Worm (Caenorhabditis elegans) whole organism, mixed stage, embryonic: ENCODE results near the gene phy-2.
A peak's percentile ranks its signal among the peaks of the same experiment; 100 is the strongest.

ENCODE experiments used
- bed-3 ChIP-seq: fragments of 200-800 bp; sonication (Bioruptor generic); optimal IDR thresholded peaks from 3 replicates; lab custom pipeline; 2018; ENCODE audit warnings: mild to moderate bottlenecking, missing genetic modification characterization, moderate library complexity, missing compliant biosample characterization
- blmp-1 ChIP-seq: fragments of 150-350 bp; optimal IDR thresholded peaks from 2 replicates; lab custom pipeline; 2014; ENCODE audit warnings: missing biosample characterization, missing genetic modification characterization
- ceh-83 ChIP-seq: fragments of 200-800 bp; sonication (Bioruptor generic); optimal IDR thresholded peaks from 2 replicates; lab custom pipeline; 2018; ENCODE audit warnings: mild to moderate bottlenecking, missing genetic modification characterization, missing compliant biosample characterization
- ces-1 ChIP-seq: fragments of 150-350 bp; optimal IDR thresholded peaks from 2 replicates; lab custom pipeline; 2014; ENCODE audit warnings: missing biosample characterization, missing genetic modification reagents, missing genetic modification characterization
- cnd-1 ChIP-seq: fragments of 200-800 bp; sonication (Bioruptor generic); optimal IDR thresholded peaks from 2 replicates; lab custom pipeline; 2018; ENCODE audit warnings: mild to moderate bottlenecking, missing genetic modification characterization, missing compliant biosample characterization
- drap-1 ChIP-seq: fragments of 200-800 bp; sonication (Bioruptor generic); optimal IDR thresholded peaks from 3 replicates; lab custom pipeline; 2018; ENCODE audit warnings: mild to moderate bottlenecking, missing genetic modification characterization, missing compliant biosample characterization
- elt-1 ChIP-seq: sonication (generic microtip); optimal IDR thresholded peaks from 2 replicates; lab custom pipeline; 2017; ENCODE audit warnings: missing genetic modification characterization, mild to moderate bottlenecking, missing compliant biosample characterization, antibody characterized with exemption, moderate library complexity, borderline replicate concordance; ENCODE audit not compliant: insufficient read depth
- elt-3 ChIP-seq: fragments of 150-350 bp; optimal IDR thresholded peaks from 2 replicates; lab custom pipeline; 2014; ENCODE audit warnings: missing biosample characterization, missing genetic modification characterization
- flh-1 ChIP-seq: fragments of 200-800 bp; sonication (Bioruptor generic); optimal IDR thresholded peaks from 2 replicates; lab custom pipeline; 2018; ENCODE audit warnings: mild to moderate bottlenecking, missing genetic modification characterization, moderate library complexity, missing compliant biosample characterization
- ham-2 ChIP-seq: fragments of 200-800 bp; sonication (Bioruptor generic); optimal IDR thresholded peaks from 2 replicates; lab custom pipeline; 2018; ENCODE audit warnings: mild to moderate bottlenecking, missing genetic modification characterization, missing compliant biosample characterization
- hlh-1 ChIP-seq: fragments of 150-350 bp; optimal IDR thresholded peaks from 2 replicates; lab custom pipeline; 2014; ENCODE audit warnings: missing biosample characterization, missing genetic modification reagents, missing genetic modification characterization
- lin-13 ChIP-seq: fragments of 150-350 bp; optimal IDR thresholded peaks from 2 replicates; lab custom pipeline; 2014; ENCODE audit warnings: missing biosample characterization, missing genetic modification characterization
- lsy-2 ChIP-seq: fragments of 150-350 bp; optimal IDR thresholded peaks from 2 replicates; lab custom pipeline; 2014; ENCODE audit warnings: missing biosample characterization, missing genetic modification characterization
- mep-1 ChIP-seq: fragments of 150-350 bp; optimal IDR thresholded peaks from 2 replicates; lab custom pipeline; 2017; ENCODE audit warnings: missing biosample characterization, missing genetic modification reagents, missing genetic modification characterization, inconsistent platforms
- mls-2 ChIP-seq: sonication (generic microtip); optimal IDR thresholded peaks from 2 replicates; lab custom pipeline; 2016; ENCODE audit warnings: mild to moderate bottlenecking, missing genetic modification characterization, moderate library complexity, missing compliant biosample characterization
- nhr-12 ChIP-seq: fragments of 150-350 bp; optimal IDR thresholded peaks from 2 replicates; lab custom pipeline; 2014; ENCODE audit warnings: missing biosample characterization, missing genetic modification characterization
- nhr-2 ChIP-seq: fragments of 150-350 bp; optimal IDR thresholded peaks from 2 replicates; lab custom pipeline; 2014; ENCODE audit warnings: missing biosample characterization, missing genetic modification characterization
- nhr-237 ChIP-seq: fragments of 150-350 bp; optimal IDR thresholded peaks from 2 replicates; lab custom pipeline; 2014; ENCODE audit warnings: missing biosample characterization, missing genetic modification characterization
- nhr-28 ChIP-seq: fragments of 150-350 bp; optimal IDR thresholded peaks from 2 replicates; lab custom pipeline; 2014; ENCODE audit warnings: missing biosample characterization, missing genetic modification characterization
- nhr-76 ChIP-seq: sonication (generic microtip); optimal IDR thresholded peaks from 2 replicates; lab custom pipeline; 2017; ENCODE audit warnings: missing biosample characterization, missing genetic modification characterization
- pha-4 ChIP-seq: fragments of 150-350 bp; optimal IDR thresholded peaks from 2 replicates; lab custom pipeline; 2018; ENCODE audit warnings: missing biosample characterization, missing genetic modification reagents, missing genetic modification characterization
- sem-2 ChIP-seq: fragments of 200-800 bp; sonication (Bioruptor generic); optimal IDR thresholded peaks from 2 replicates; lab custom pipeline; 2018; ENCODE audit warnings: mild to moderate bottlenecking, missing genetic modification characterization, missing compliant biosample characterization
- snpc-4 ChIP-seq: fragments of 150-350 bp; optimal IDR thresholded peaks from 2 replicates; lab custom pipeline; 2014; ENCODE audit warnings: missing biosample characterization, missing genetic modification characterization
- tbx-8 ChIP-seq: fragments of 200-800 bp; sonication (Bioruptor generic); optimal IDR thresholded peaks from 2 replicates; lab custom pipeline; 2018; ENCODE audit warnings: mild to moderate bottlenecking, missing genetic modification characterization, moderate library complexity, missing compliant biosample characterization
- unc-120 ChIP-seq: sonication (generic microtip); optimal IDR thresholded peaks from 2 replicates; lab custom pipeline; 2017; ENCODE audit warnings: missing genetic modification characterization, missing compliant biosample characterization; ENCODE audit not compliant: poor library complexity, severe bottlenecking
- unc-39 ChIP-seq: fragments of 150-350 bp; optimal IDR thresholded peaks from 2 replicates; lab custom pipeline; 2014; ENCODE audit warnings: missing biosample characterization, missing genetic modification characterization
- unc-62 ChIP-seq: fragments of 150-350 bp; optimal IDR thresholded peaks from 2 replicates; lab custom pipeline; 2014; ENCODE audit warnings: missing biosample characterization, missing genetic modification reagents, missing genetic modification characterization
- zip-8 ChIP-seq: fragments of 150-350 bp; optimal IDR thresholded peaks from 2 replicates; lab custom pipeline; 2014; ENCODE audit warnings: missing biosample characterization, missing genetic modification characterization

Gene phy-2

DNA sequence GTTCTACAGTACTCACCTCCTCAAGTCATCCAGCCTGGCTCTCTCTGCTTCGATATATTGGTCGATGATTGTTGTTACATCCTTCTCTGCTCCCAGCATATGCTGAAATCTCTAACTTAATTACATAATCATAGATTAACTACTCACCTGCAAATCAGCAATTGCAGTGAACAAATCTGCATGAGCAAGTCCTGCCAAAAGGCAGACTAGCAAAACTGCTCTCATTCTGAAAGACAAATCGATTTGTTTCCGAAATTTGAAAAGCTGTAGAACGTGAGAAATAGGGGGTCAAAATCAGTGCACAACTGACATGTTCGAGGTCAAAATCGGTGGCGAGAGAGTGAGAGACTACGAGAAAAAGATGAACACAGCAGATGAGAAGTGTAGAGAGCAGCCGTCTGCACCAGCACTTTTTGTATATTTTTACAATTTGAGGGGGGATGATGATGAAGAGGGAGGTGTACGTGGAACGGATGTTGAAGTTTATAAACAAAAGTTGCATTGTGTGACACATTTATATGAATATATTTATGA, at the start of gene phy-2:
Gene phy-2 (minus strand): TSS at position 226 of the 534 bp plus-strand sequence.
- TF ChIP-seq pha-4 (no peak), hlh-1 (tag; lab: Kevin White, UChicago) (peak; percentile 87)
- TF ChIP-seq, all 35 proteins: peak for 1

DNA sequence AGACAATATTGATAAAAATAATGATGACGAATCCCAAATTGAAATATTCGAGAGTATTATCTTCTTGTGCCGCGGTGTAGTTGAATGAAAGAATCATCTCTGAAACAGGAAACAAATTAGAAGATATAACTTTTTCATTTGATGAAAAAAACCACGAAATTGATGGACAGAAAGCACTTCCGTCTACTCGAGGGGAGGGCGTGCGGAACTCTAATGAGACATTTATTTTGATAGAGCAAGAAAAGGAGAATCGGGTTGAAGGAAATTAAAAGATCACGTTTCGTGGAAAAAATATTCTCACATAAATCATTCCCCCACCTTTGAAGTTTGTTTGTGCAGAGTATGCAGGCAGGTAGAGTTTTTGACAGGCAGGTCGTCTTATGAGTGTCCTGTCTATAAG, 45.6 kb upstream of the phy-2 start, which contains the start of gene sre-14:
Gene sre-14 (minus strand): TSS at position 101 of the 400 bp plus-strand sequence.
- no peak for TF ChIP-seq lin-13 (tag; lab: Kevin White, UChicago)
- no peak for TF ChIP-seq lsy-2 (tag; lab: Kevin White, UChicago)
- TF ChIP-seq nhr-237 (tag; lab: Kevin White, UChicago) = no peak
- TF ChIP-seq hlh-1 (tag; lab: Kevin White, UChicago) = no peak
- no peak for TF ChIP-seq elt-3 (tag; lab: Kevin White, UChicago)
- no peak for TF ChIP-seq nhr-12 (tag; lab: Kevin White, UChicago)
- TF ChIP-seq nhr-76 (tag; lab: Kevin White, UChicago) = no peak
- TF ChIP-seq mls-2 (tag; lab: Kevin White, UChicago) = no peak
- TF ChIP-seq tbx-8 (GFP tag; lab: Kevin White, UChicago) = no peak
- TF ChIP-seq nhr-28 (tag; lab: Kevin White, UChicago) = no peak
- TF ChIP-seq snpc-4 (tag; lab: Kevin White, UChicago) = no peak

DNA sequence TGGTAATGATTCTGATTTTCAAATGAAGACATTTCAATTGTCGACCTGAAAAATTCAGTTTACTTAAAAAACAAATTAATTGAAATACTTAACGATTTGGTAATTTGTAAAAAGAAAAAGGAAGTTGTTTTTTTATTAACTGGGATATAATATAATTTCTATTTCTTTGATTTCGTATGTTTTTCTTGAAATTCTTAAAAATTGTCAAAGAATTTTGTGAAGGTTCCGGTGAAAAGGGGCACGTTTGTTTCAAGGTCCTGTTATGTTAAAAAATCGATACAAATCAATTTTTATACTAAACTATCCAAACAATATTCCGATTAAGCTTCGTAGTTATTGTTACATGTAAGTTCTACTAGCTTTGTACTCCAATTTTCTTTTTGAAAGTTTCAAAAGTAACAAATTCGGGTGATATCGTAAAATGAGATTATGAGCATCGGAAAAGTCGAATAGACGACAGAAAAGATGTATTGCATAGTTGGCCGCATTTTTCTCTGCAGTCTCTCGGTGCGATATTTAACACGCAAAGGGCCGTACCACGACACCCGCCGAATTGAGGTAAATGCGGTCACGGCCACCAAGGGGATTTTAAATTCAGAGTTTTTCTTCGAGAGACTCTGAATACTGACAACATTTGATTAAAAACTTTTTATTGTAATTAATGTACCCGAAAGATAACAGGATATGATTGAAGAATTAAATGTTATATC, 43.5 kb upstream of the phy-2 start, which contains the start of gene Y39C12A.9:
Gene Y39C12A.9 (minus strand): TSS at position 51 of the 710 bp plus-strand sequence.
- peak; percentile 16 for TF ChIP-seq unc-120 (tag; lab: Kevin White, UChicago)
- no peak for TF ChIP-seq snpc-4 (tag; lab: Kevin White, UChicago)
- peak; percentile 31 for TF ChIP-seq ces-1 (GFP tag; lab: Kevin White, UChicago)

DNA sequence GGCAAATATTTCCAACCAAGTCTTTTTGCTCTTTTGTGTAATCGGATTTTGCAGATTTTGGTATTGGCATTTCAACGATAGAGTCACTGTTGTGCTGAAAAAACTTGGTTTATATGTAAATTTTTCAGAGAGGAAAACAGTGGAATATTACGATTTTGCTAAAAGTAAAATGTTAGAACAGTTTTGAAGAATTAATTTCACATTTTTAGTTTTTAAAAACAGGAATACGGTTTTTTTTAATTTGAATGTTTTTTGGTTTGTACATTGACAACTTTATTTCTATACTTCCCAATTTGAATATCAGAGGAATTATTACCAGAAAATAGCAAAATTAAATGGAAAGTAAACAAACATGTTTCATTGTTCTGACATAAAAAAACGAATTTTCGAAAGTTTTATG, 36.8 kb upstream of the phy-2 start, which contains the start of gene dnj-26:
Gene dnj-26 (minus strand): TSS at position 101 of the 400 bp plus-strand sequence.
- TF ChIP-seq nhr-28 (tag; lab: Kevin White, UChicago) (no peak), zip-8 (no peak), pha-4 (no peak), cnd-1 (tag; lab: Kevin White, UChicago) (no peak), sem-2 (GFP tag; lab: Kevin White, UChicago) (no peak)

DNA sequence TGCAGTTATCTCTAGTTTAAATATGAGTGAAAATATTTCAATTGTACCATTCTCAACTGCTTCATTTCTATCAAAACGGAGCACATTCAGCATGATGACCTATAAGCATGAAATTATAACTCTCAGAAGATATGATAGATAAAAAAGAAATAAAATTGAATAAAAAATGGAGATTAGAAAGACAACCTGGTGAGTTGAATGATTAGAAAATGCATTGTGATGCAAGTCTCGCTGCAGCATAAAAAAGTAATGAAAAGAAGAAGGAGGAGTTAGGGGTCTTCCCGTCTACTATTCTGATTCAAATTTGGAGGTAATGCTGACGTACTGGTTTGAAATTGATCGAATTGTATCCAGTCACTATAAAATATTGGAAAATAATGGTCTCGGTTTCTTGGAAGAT, 28.9 kb upstream of the phy-2 start, which contains the start of gene sre-15:
Gene sre-15 (minus strand): TSS at position 101 of the 400 bp plus-strand sequence.
- TF ChIP-seq blmp-1 (tag; lab: Kevin White, UChicago) (no peak), hlh-1 (tag; lab: Kevin White, UChicago) (no peak), mls-2 (tag; lab: Kevin White, UChicago) (no peak), drap-1 (GFP tag; lab: Kevin White, UChicago) (no peak), elt-3 (tag; lab: Kevin White, UChicago) (no peak), mep-1 (tag; lab: Kevin White, UChicago) (no peak), sem-2 (GFP tag; lab: Kevin White, UChicago) (no peak), elt-1 (tag; lab: Kevin White, UChicago) (no peak), cnd-1 (tag; lab: Kevin White, UChicago) (no peak), nhr-2 (tag; lab: Kevin White, UChicago) (no peak), lin-13 (tag; lab: Kevin White, UChicago) (no peak)

DNA sequence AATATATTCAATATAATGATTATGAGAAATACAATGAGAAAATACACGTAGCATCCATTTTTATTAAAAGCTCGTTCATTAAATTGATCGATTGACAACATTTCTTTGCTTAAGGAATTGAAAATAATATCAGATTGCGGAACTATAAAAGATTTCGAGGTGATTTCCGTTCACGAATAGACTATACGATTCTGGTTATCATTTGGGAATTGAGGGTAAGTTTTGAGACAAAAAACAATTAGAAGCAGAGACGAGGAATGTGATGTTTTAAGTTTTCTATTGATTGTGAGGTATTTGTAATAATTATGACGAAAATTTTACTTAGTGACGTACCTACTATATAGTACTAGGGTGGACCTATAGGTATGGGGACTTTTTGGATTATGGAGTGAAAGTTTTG, 23.1 kb upstream of the phy-2 start, which contains the start of gene sre-19:
Gene sre-19 (minus strand): TSS at position 101 of the 400 bp plus-strand sequence.
- TF ChIP-seq nhr-12 (tag; lab: Kevin White, UChicago) (no peak), bed-3 (no peak), unc-62 (no peak), ceh-83 (GFP tag; lab: Kevin White, UChicago) (no peak), blmp-1 (tag; lab: Kevin White, UChicago) (no peak), zip-8 (no peak), pha-4 (no peak), nhr-76 (tag; lab: Kevin White, UChicago) (no peak), lsy-2 (tag; lab: Kevin White, UChicago) (no peak), tbx-8 (GFP tag; lab: Kevin White, UChicago) (no peak), drap-1 (GFP tag; lab: Kevin White, UChicago) (no peak), ces-1 (GFP tag; lab: Kevin White, UChicago) (no peak), ham-2 (GFP tag; lab: Kevin White, UChicago) (no peak), nhr-28 (tag; lab: Kevin White, UChicago) (no peak), hlh-1 (tag; lab: Kevin White, UChicago) (no peak), mep-1 (tag; lab: Kevin White, UChicago) (no peak), lin-13 (tag; lab: Kevin White, UChicago) (no peak), unc-39 (no peak), elt-1 (tag; lab: Kevin White, UChicago) (no peak), flh-1 (GFP tag; lab: Kevin White, UChicago) (no peak)
- TF ChIP-seq, all 35 proteins: peak for 0
